Worm (Caenorhabditis elegans): ENCODE results near the gene ZK721.4.

DNA sequence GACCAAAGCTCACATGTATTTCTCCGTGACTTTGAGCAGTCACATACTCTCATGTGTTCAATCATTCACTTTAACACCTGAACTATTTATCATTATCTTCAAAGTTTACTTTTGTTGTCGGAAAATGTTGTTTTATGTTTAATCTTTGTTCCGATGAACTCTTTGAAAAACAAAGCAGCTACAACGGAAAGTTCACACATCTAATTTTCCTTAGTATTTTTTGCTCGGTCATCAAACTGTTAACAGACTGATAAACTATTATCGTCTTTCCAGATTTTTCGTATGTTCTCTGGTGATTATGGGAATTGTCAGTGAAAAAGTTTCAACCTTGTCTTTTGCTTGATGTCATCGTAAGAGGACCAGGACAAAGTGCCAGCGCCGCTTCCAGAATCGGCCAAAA, 22.7 kb upstream of the ZK721.4 start:
- TF ChIP-seq rcor-1 (GFP tag; IDR thresholded peaks at IDR 0.05) (no peak), ceh-100 (GFP tag; IDR thresholded peaks at IDR 0.05) (no peak), F39B2.1 (GFP tag; IDR thresholded peaks at IDR 0.05) (no peak)

All from whole organism, young adult.